Fruit fly (Drosophila melanogaster): Measurements from ENCODE around the gene Ccdc56.
A peak's percentile ranks its signal among the peaks of the same experiment; 100 is the strongest.

Ccdc56 gene

dm6 chr3L:11711059-11711628 lies 2.4 kb downstream of the Ccdc56 start, which contains the start of gene crim:
TSS of gene crim (minus strand) at chr3L:11711386.
- TF ChIP-seq ey (GFP tag; optimal IDR thresholded peaks at IDR 0.05) (no peak), Jra (GFP tag; optimal IDR thresholded peaks at IDR 0.05) (peak; percentile 31), dsf (GFP tag; optimal IDR thresholded peaks at IDR 0.05; ENCODE audit: borderline replicate concordance) (no peak), sage (GFP tag; optimal IDR thresholded peaks at IDR 0.05) (no peak), N (GFP tag; optimal IDR thresholded peaks at IDR 0.05) (no peak), CG32264 (GFP tag; optimal IDR thresholded peaks at IDR 0.05) (peak; percentile 30), Hnf4 (GFP tag; optimal IDR thresholded peaks at IDR 0.05) (peak; percentile 71), CG9705 (GFP tag; optimal IDR thresholded peaks at IDR 0.05) (no peak), Rel (GFP tag; optimal IDR thresholded peaks at IDR 0.05) (no peak), Rel (tag; optimal IDR thresholded peaks at IDR 0.05) (peak; percentile 21), woc (GFP tag; optimal IDR thresholded peaks at IDR 0.05) (no peak), lola (GFP tag; optimal IDR thresholded peaks at IDR 0.05) (no peak), h (GFP tag; optimal IDR thresholded peaks at IDR 0.05) (peak; percentile 38), Abd-B (GFP tag; optimal IDR thresholded peaks at IDR 0.05) (no peak), GATAd (GFP tag; optimal IDR thresholded peaks at IDR 0.05) (no peak), Sp1 (GFP tag; optimal IDR thresholded peaks at IDR 0.05) (no peak), tai (GFP tag; optimal IDR thresholded peaks at IDR 0.05) (peak; percentile 58), Vsx2 (GFP tag; optimal IDR thresholded peaks at IDR 0.05; ENCODE audit: partially characterized antibody) (no peak), Dif (GFP tag; optimal IDR thresholded peaks at IDR 0.05; ENCODE audit: partially characterized antibody) (no peak), fru (GFP tag; optimal IDR thresholded peaks at IDR 0.05) (peak; percentile 21), foxo (GFP tag; optimal IDR thresholded peaks at IDR 0.05) (peak in 1 of 2 experiments; percentile 12), dl (GFP tag; optimal IDR thresholded peaks at IDR 0.05; ENCODE audit: insufficient read depth in 1 of 2, partially characterized antibody in 2 of 2) (no peak), HLH106 (tag; optimal IDR thresholded peaks at IDR 0.05) (no peak), psq (GFP tag; optimal IDR thresholded peaks at IDR 0.05) (no peak), rgr (GFP tag; optimal IDR thresholded peaks at IDR 0.05) (no peak), brk (GFP tag; optimal IDR thresholded peaks at IDR 0.05) (peak; percentile 74), CrebA (GFP tag; optimal IDR thresholded peaks at IDR 0.05; ENCODE audit: borderline replicate concordance) (no peak), Dfd (GFP tag; optimal IDR thresholded peaks at IDR 0.05) (no peak)

dm6 chr3L:11711789-11712188 lies 3.0 kb downstream of the Ccdc56 start:
- TF ChIP-seq fru (GFP tag; optimal IDR thresholded peaks at IDR 0.05) (no peak), psq (GFP tag; optimal IDR thresholded peaks at IDR 0.05) (no peak)

- no peak for TF ChIP-seq rgr (GFP tag; optimal IDR thresholded peaks at IDR 0.05)
- TF ChIP-seq N (GFP tag; optimal IDR thresholded peaks at IDR 0.05): no peak
- TF ChIP-seq foxo (GFP tag; optimal IDR thresholded peaks at IDR 0.05): no peak
- TF ChIP-seq dsf (GFP tag; optimal IDR thresholded peaks at IDR 0.05; ENCODE audit: borderline replicate concordance): no peak
- no peak for TF ChIP-seq usp (GFP tag; optimal IDR thresholded peaks at IDR 0.05)
These were observed 4.1 kb downstream of the Ccdc56 start for dm6 chr3L:11712839-11713238.

- TF ChIP-seq Hnf4 (GFP tag; optimal IDR thresholded peaks at IDR 0.05) (no peak), Dif (GFP tag; optimal IDR thresholded peaks at IDR 0.05; ENCODE audit: partially characterized antibody) (peak; percentile 66), Jra (GFP tag; optimal IDR thresholded peaks at IDR 0.05) (no peak), dl (GFP tag; optimal IDR thresholded peaks at IDR 0.05; ENCODE audit: insufficient read depth in 1 of 2, partially characterized antibody in 2 of 2) (peak; percentile 11 to 34), Rel (GFP tag; optimal IDR thresholded peaks at IDR 0.05) (no peak), Rel (tag; optimal IDR thresholded peaks at IDR 0.05) (peak; percentile 3), Myc (optimal IDR thresholded peaks at IDR 0.05) (no peak), fru (GFP tag; optimal IDR thresholded peaks at IDR 0.05) (peak; percentile 2)
These were observed 6.4 kb downstream of the Ccdc56 start, which contains the start of gene CG14132 for dm6 chr3L:11715187-11715586. TSS of gene CG14132 (minus strand) at chr3L:11715285.

dm6 chr3L:11716347-11716746 lies 7.6 kb downstream of the Ccdc56 start:
- TF ChIP-seq Dfd (GFP tag; optimal IDR thresholded peaks at IDR 0.05): peak; percentile 56
- TF ChIP-seq Dif (GFP tag; optimal IDR thresholded peaks at IDR 0.05; ENCODE audit: partially characterized antibody): no peak

All from whole organism, wandering third instar larva.